Worm (Caenorhabditis elegans) whole organism, early embryonic: ENCODE results near the gene srr-9.

Experiments
- B0310.2 ChIP-seq: sonication (generic microtip); optimal IDR thresholded peaks from 2 replicates; lab custom pipeline; 2016; ENCODE audit warnings: mild to moderate bottlenecking, missing genetic modification characterization, missing compliant biosample characterization
- F13C5.2 ChIP-seq: sonication (generic microtip); optimal IDR thresholded peaks from 2 replicates; lab custom pipeline; 2017; ENCODE audit warnings: mild to moderate bottlenecking, missing genetic modification characterization, inconsistent platforms, missing compliant biosample characterization
- aly-1 ChIP-seq: sonication (generic microtip); optimal IDR thresholded peaks from 2 replicates; lab custom pipeline; 2016; ENCODE audit warnings: missing genetic modification characterization, missing compliant biosample characterization
- ama-1 ChIP-seq: fragments of 150-350 bp; optimal IDR thresholded peaks from 2 replicates; lab custom pipeline; 2014
- ceh-13 ChIP-seq: fragments of 200-800 bp; sonication (Bioruptor generic); optimal IDR thresholded peaks from 2 replicates; lab custom pipeline; 2018; ENCODE audit warnings: mild to moderate bottlenecking, missing genetic modification characterization, missing compliant biosample characterization
- ceh-36 ChIP-seq: sonication (generic microtip); optimal IDR thresholded peaks from 2 replicates; lab custom pipeline; 2016; ENCODE audit warnings: missing genetic modification characterization, inconsistent platforms, missing compliant biosample characterization
- ets-7 ChIP-seq: sonication (generic microtip); optimal IDR thresholded peaks from 2 replicates; lab custom pipeline; 2016; ENCODE audit warnings: missing genotype, missing genetic modification characterization, missing compliant biosample characterization
- flt-1 ChIP-seq: fragments of 200-800 bp; sonication (Bioruptor generic); IDR thresholded peaks from 2 replicates; pipeline ENCODE4 v1.3.6; 2022; ENCODE audit warnings: missing genetic modification characterization, missing compliant biosample characterization
- hmbx-1 ChIP-seq: sonication (generic microtip); optimal IDR thresholded peaks from 2 replicates; lab custom pipeline; 2016; ENCODE audit warnings: mild to moderate bottlenecking, missing genetic modification characterization, missing compliant biosample characterization
- hmg-4 ChIP-seq: fragments of 200-800 bp; sonication (Bioruptor generic); optimal IDR thresholded peaks from 2 replicates; lab custom pipeline; 2018; ENCODE audit warnings: mild to moderate bottlenecking, missing genetic modification characterization, missing compliant biosample characterization
- hnd-1 ChIP-seq: sonication (generic microtip); optimal IDR thresholded peaks from 2 replicates; lab custom pipeline; 2016; ENCODE audit warnings: missing genetic modification characterization, missing compliant biosample characterization
- pes-1 ChIP-seq: fragments of 200-800 bp; sonication (Bioruptor generic); IDR thresholded peaks from 2 replicates; pipeline ENCODE4 v1.3.6; 2022; ENCODE audit warnings: missing genetic modification reagents, missing genetic modification characterization, missing compliant biosample characterization
- scrt-1 ChIP-seq: fragments of 200-800 bp; sonication (Bioruptor generic); IDR thresholded peaks from 2 replicates; pipeline ENCODE4 v1.3.6; 2022; ENCODE audit warnings: missing genetic modification characterization, missing compliant biosample characterization
- sea-1 ChIP-seq: fragments of 200-800 bp; sonication (Bioruptor generic); conservative IDR thresholded peaks from 2 replicates; pipeline ENCODE4 v1.3.6; 2022; ENCODE audit warnings: missing genetic modification characterization, missing compliant biosample characterization
- tbx-11 ChIP-seq: fragments of 200-800 bp; sonication (Bioruptor generic); IDR thresholded peaks from 2 replicates; pipeline ENCODE4 v1.3.6; 2022; ENCODE audit warnings: missing genetic modification characterization, missing compliant biosample characterization
- tbx-37 ChIP-seq: fragments of 200-800 bp; sonication (Bioruptor generic); conservative IDR thresholded peaks from 2 replicates; pipeline ENCODE4 v1.3.6; 2022; ENCODE audit warnings: missing genetic modification reagents, missing genetic modification characterization, missing compliant biosample characterization
- tra-4 ChIP-seq: sonication (generic microtip); optimal IDR thresholded peaks from 2 replicates; lab custom pipeline; 2017; ENCODE audit warnings: missing genetic modification characterization, missing compliant biosample characterization

srr-9 gene

DNA sequence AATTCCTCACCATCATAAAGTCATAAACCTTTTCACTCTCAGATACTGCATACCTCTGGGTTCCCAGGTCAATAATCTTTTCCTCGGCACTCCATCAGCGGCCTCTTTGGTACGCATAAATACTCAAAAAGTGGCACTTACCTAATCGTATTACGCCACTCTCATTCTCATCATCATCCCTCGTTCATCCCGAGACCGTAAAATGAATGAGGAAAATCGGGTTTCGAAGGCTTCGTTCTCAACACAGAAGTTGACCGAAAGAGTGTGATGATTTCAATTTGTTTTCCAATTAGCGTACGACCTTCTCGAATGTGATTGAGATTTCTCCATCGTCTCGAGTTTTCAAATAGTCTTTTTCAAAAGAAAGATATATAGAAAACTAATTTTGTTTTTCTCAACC is 2.1 kb downstream of the srr-9 start:
- no peak for TF ChIP-seq pes-1 (GFP tag; lab: Robert Waterston, UW)
- no peak for TF ChIP-seq tbx-37
- no peak for TF ChIP-seq ets-7 (tag; lab: Kevin White, UChicago)
- TF ChIP-seq scrt-1 (GFP tag; lab: Robert Waterston, UW) = no peak
- no peak for TF ChIP-seq ceh-13 (GFP tag; lab: Kevin White, UChicago)
- no peak for TF ChIP-seq tra-4
- no peak for TF ChIP-seq hmbx-1 (tag; lab: Kevin White, UChicago)
- TF ChIP-seq ceh-36 (tag; lab: Kevin White, UChicago) = no peak
- no peak for TF ChIP-seq tbx-11 (GFP tag; lab: Robert Waterston, UW)
- no peak for TF ChIP-seq hmg-4
- TF ChIP-seq sea-1 (GFP tag; lab: Robert Waterston, UW) = no peak
- no peak for TF ChIP-seq F13C5.2 (tag; lab: Kevin White, UChicago)
- TF ChIP-seq aly-1 (tag; lab: Kevin White, UChicago) = no peak
- TF ChIP-seq hnd-1 (tag; lab: Kevin White, UChicago) = no peak
- TF ChIP-seq flt-1 (GFP tag; lab: Robert Waterston, UW) = no peak
- no peak for TF ChIP-seq ama-1 (lab: Kevin White, UChicago)
- TF ChIP-seq B0310.2 (tag; lab: Kevin White, UChicago) = no peak

DNA sequence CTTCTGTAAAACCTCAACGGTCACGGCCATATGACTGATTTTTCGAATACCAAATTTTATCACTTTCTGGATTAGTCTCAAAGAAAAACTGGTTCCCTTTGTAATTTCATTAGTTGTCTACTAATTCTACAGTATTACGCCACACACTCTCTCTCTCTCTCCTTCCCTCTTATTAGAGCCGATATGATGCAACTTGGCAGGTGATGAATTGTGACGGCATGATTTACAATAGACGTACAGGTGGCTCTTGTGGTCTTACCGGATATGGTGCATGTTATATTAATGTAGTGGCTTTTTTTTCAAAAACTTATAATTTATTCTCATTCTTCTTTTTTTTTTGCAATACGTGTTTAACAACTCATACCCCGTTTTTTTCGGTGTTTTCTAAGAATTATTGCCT is 4.1 kb downstream of the srr-9 start:
- no peak for TF ChIP-seq hmg-4
- no peak for TF ChIP-seq ama-1 (lab: Kevin White, UChicago)
- TF ChIP-seq hmbx-1 (tag; lab: Kevin White, UChicago) = no peak
- no peak for TF ChIP-seq pes-1 (GFP tag; lab: Robert Waterston, UW)

DNA sequence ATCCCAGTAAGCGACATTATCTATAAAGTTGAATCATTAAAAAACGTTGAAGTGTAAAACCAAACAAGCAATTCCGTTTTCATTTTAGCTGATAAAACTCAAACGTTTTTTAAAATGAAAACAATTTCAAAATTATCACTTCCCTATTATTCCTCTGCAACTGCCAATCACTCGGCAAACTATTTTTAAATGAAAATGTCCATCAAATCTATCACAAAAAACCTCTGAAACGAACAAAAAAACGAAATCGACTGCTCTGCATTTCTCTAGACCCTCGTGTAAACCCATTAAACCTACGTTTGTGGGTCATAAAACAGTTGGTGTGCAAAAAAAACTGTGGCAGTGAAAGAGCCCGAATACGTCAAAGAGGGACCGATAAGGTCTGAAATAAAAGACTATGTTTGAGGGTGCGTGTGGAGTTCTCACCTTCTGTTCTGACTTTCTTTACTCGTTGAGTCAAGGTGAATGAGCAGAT is 4.7 kb downstream of the srr-9 start, which contains the start of gene fbxl-5:
TSS of gene fbxl-5 (plus strand) at position 425 of the 475 bp plus-strand sequence.
- TF ChIP-seq scrt-1 (GFP tag; lab: Robert Waterston, UW) = no peak
- no peak for TF ChIP-seq F13C5.2 (tag; lab: Kevin White, UChicago)
- no peak for TF ChIP-seq ceh-36 (tag; lab: Kevin White, UChicago)
- no peak for TF ChIP-seq hmg-4
- TF ChIP-seq pes-1 (GFP tag; lab: Robert Waterston, UW) = no peak

DNA sequence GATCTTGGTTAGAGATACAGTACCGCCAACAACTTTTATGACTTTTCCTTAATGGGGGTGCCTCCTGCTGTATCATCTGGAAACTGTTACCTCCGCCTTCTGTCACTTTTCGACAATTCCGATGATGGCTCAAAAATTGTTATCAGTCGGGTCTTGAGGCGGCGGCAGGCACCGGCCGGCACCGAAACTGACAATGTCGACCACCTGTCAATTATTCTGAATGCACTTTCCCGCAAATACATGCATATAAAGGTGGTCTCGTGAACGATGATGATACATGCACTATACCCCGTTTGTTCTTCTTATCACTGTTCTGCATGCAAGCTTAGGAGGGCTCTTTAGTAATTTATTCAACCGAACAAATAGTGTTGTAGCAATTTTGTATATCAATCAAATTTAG is 6.3 kb downstream of the srr-9 start:
- no peak for TF ChIP-seq hnd-1 (tag; lab: Kevin White, UChicago)

DNA sequence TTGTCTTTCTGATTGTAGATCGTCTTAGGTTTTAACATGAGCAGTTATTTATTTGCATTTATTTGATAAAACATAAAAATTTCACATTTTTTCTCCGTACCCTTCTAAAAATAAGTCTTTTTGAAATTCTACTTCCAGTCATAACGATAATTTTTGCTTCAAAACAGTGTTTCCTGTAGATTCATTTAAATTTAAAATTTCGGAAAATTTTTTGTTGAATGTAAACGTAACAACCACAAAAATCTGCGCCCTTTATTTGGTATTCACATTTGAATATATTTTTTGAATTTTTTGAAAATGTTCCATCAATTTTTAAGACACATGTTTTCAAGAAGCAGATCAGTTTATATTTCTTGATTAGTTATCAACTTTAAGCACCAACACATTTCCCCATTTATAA is 7.6 kb downstream of the srr-9 start:
- TF ChIP-seq ceh-13 (GFP tag; lab: Kevin White, UChicago) (no peak), hmbx-1 (tag; lab: Kevin White, UChicago) (no peak), sea-1 (GFP tag; lab: Robert Waterston, UW) (no peak), flt-1 (GFP tag; lab: Robert Waterston, UW) (no peak), hmg-4 (no peak), hnd-1 (tag; lab: Kevin White, UChicago) (no peak), B0310.2 (tag; lab: Kevin White, UChicago) (no peak), tra-4 (no peak), F13C5.2 (tag; lab: Kevin White, UChicago) (no peak), ceh-36 (tag; lab: Kevin White, UChicago) (no peak), scrt-1 (GFP tag; lab: Robert Waterston, UW) (no peak), tbx-37 (no peak)

DNA sequence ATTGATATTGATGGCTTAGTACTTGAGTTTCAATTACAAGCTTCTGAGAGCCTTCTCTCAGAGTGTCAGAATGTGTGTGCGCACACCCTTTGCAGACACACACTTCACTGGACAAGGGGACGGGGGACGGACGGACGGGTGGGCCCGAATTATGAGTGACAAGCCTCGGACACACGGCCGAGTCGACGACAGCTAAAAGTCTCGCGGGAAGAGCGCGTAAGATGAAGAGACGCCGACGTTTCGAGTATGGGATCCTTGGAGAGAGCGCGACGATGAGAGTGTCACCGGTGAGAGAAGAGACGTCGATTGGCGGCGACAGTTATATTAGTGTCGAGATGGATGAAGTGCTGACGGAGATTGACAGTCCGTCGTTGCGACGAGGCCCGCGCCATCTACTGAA is 8.1 kb downstream of the srr-9 start:
- TF ChIP-seq hmg-4 (peak; percentile 64), ama-1 (lab: Kevin White, UChicago) (no peak), F13C5.2 (tag; lab: Kevin White, UChicago) (no peak), B0310.2 (tag; lab: Kevin White, UChicago) (no peak), ceh-13 (GFP tag; lab: Kevin White, UChicago) (no peak), scrt-1 (GFP tag; lab: Robert Waterston, UW) (no peak), tbx-37 (no peak), tra-4 (no peak), flt-1 (GFP tag; lab: Robert Waterston, UW) (no peak), aly-1 (tag; lab: Kevin White, UChicago) (no peak), pes-1 (GFP tag; lab: Robert Waterston, UW) (peak; percentile 27; the same call in 1 of the 2 replicates)

DNA sequence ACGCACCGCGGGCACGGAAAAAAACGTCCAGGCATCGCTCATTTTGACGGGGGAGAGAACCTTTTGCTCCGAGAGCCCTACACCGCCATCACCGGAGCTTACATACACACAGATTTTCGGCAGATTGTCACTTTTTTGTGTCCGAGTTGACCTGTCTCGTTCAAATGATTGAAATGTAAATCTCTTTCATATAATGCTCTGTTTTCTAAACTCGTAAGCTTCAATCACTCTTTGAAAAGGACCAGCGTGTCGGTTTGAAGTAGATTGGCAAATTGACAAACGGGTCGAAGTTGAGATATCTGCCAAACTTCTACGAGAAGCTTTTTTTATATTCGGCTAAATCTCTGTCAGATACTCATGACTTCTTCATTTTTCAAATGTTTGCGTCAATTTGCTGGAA is 9.3 kb downstream of the srr-9 start:
- TF ChIP-seq scrt-1 (GFP tag; lab: Robert Waterston, UW) (no peak), ceh-36 (tag; lab: Kevin White, UChicago) (no peak), tbx-37 (no peak), F13C5.2 (tag; lab: Kevin White, UChicago) (no peak), flt-1 (GFP tag; lab: Robert Waterston, UW) (no peak), ceh-13 (GFP tag; lab: Kevin White, UChicago) (no peak), tra-4 (no peak), hnd-1 (tag; lab: Kevin White, UChicago) (no peak), hmbx-1 (tag; lab: Kevin White, UChicago) (no peak)

DNA sequence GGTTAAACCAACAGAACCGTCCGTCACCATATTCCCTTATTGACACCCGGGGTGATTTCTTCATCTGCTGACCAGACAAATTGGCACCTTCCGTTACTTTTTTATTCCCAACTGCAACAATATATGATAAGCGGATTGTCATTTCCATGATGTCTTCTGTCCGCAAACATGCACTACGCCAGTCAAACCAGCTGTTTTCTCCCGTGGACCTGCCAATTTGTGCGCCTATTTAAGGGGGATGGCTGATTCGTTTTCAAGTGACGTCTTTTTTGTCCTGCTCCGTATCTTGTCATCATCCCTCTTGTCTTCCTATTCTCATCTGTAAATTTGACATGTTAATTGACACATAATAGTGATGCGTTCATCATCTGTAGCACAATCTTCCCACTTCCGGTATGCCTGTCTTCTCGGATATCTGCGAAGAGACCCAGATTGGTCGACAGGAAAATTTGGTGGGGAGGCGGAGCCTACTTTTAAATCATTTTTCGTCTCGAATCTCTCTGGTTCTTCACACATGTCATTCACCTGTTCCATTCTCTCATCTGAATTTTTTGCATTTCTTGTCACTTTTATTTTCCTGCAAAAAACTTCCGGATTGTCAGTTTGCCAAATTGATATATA is 10.3 kb downstream of the srr-9 start:
- no peak for TF ChIP-seq ama-1 (lab: Kevin White, UChicago)
- TF ChIP-seq B0310.2 (tag; lab: Kevin White, UChicago) = no peak
- no peak for TF ChIP-seq sea-1 (GFP tag; lab: Robert Waterston, UW)
- TF ChIP-seq tbx-37 = no peak
- TF ChIP-seq pes-1 (GFP tag; lab: Robert Waterston, UW) = no peak
- peak; percentile 88 for TF ChIP-seq ets-7 (tag; lab: Kevin White, UChicago)
- TF ChIP-seq hmg-4 = no peak
- TF ChIP-seq aly-1 (tag; lab: Kevin White, UChicago) = no peak
